Worm (Caenorhabditis elegans): ENCODE results near the gene F44E5.17.

DNA sequence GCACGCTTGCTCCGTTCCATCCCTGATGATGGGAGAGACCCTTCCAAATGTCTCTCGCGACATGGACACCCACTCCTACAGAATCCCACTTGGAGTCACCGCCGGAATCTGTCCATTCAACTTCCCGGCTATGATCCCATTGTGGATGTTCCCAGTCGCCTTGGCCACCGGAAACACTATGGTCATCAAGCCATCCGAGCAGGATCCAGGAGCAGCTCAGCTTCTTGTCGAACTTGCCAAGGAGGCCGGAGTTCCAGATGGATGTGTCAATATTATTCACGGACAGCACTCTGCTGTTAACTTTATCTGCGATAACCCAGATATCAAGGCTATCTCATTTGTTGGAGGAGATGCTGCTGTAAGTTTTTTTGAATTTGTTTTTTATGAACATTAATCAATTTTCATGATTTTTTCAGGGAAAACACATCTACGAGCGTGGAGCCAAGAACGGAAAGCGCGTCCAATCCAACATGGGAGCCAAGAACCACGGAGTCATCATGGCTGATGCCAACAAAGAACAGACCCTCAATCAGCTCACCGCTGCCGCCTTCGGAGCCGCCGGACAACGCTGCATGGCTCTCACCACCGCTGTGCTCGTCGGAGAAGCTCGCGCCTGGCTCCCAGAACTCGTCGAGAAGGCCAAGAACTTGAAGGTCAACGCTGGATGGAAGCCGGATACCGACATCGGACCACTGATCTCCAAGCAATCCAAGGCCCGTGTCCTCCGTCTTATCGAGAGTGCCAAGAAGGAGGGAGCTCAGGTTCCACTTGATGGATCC is 18.4 kb downstream of the F44E5.17 start:
- TF ChIP-seq ztf-11 (tag; optimal IDR thresholded peaks at IDR 0.05) = no peak
- no peak for TF ChIP-seq snpc-4 (tag; optimal IDR thresholded peaks at IDR 0.05)
- TF ChIP-seq nhr-25 (tag; optimal IDR thresholded peaks at IDR 0.05) = no peak
- no peak for TF ChIP-seq aly-2 (tag; optimal IDR thresholded peaks at IDR 0.05)
- TF ChIP-seq lin-39 (tag; optimal IDR thresholded peaks at IDR 0.05) = no peak
- no peak for TF ChIP-seq nhr-23 (tag; optimal IDR thresholded peaks at IDR 0.05)
- no peak for TF ChIP-seq unc-55 (GFP tag; optimal IDR thresholded peaks at IDR 0.05)
- TF ChIP-seq zag-1 (tag; optimal IDR thresholded peaks at IDR 0.05) = no peak
- peak; percentile 23 for TF ChIP-seq ama-1 (optimal IDR thresholded peaks at IDR 0.05)
- TF ChIP-seq unc-62 (GFP tag; optimal IDR thresholded peaks at IDR 0.05) = no peak
- TF ChIP-seq ztf-4 (tag; optimal IDR thresholded peaks at IDR 0.05) = no peak

Measured in whole organism, L2 larva.